Worm (Caenorhabditis elegans) whole organism, late embryonic: ENCODE measurements around the gene F23H11.7.

Experiments
- C08G9.2 ChIP-seq: sonication (generic microtip); optimal IDR thresholded peaks from 2 replicates; lab custom pipeline; 2016; ENCODE audit warnings: mild to moderate bottlenecking, missing genetic modification characterization, moderate library complexity, missing compliant biosample characterization
- C38D4.7 ChIP-seq: fragments of 200-800 bp; sonication (Bioruptor generic); optimal IDR thresholded peaks from 2 replicates; lab custom pipeline; 2018; ENCODE audit warnings: mild to moderate bottlenecking, missing genetic modification characterization, moderate library complexity, missing compliant biosample characterization
- F13H6.1 ChIP-seq: sonication (generic microtip); optimal IDR thresholded peaks from 2 replicates; lab custom pipeline; 2016; ENCODE audit warnings: missing genetic modification characterization, missing compliant biosample characterization
- K09A11.1 ChIP-seq: sonication (generic microtip); optimal IDR thresholded peaks from 2 replicates; lab custom pipeline; 2017; ENCODE audit warnings: antibody characterized with exemption, mild to moderate bottlenecking, missing genetic modification characterization, missing compliant biosample characterization; ENCODE audit not compliant: insufficient read depth
- Y22D7AL.16 ChIP-seq: sonication (generic microtip); optimal IDR thresholded peaks from 2 replicates; lab custom pipeline; 2016; ENCODE audit warnings: missing genetic modification characterization, missing compliant biosample characterization
- ahr-1 ChIP-seq: sonication (generic microtip); optimal IDR thresholded peaks from 2 replicates; lab custom pipeline; 2016; ENCODE audit warnings: missing genetic modification characterization, missing compliant biosample characterization
- ama-1 ChIP-seq: fragments of 150-350 bp; optimal IDR thresholded peaks from 2 replicates; lab custom pipeline; 2014
- ceh-14 ChIP-seq: sonication (generic microtip); optimal IDR thresholded peaks from 2 replicates; lab custom pipeline; 2016; ENCODE audit warnings: missing genotype, missing genetic modification characterization, missing compliant biosample characterization
- ceh-19 ChIP-seq: fragments of 200-800 bp; sonication (Bioruptor generic); optimal IDR thresholded peaks from 2 replicates; lab custom pipeline; 2018; ENCODE audit warnings: mild to moderate bottlenecking, missing genetic modification characterization, missing compliant biosample characterization
- ceh-2 ChIP-seq: sonication (generic microtip); optimal IDR thresholded peaks from 2 replicates; lab custom pipeline; 2016; ENCODE audit warnings: missing genotype, missing genetic modification characterization, missing compliant biosample characterization
- ceh-24 ChIP-seq: sonication (generic microtip); optimal IDR thresholded peaks from 2 replicates; lab custom pipeline; 2016; ENCODE audit warnings: mild to moderate bottlenecking, missing genetic modification characterization, missing compliant biosample characterization
- ceh-30 ChIP-seq: fragments of 150-350 bp; optimal IDR thresholded peaks from 2 replicates; lab custom pipeline; 2014; ENCODE audit warnings: missing biosample characterization, missing genetic modification characterization
- ceh-31 ChIP-seq: sonication (generic microtip); optimal IDR thresholded peaks from 2 replicates; lab custom pipeline; 2016; ENCODE audit warnings: missing genetic modification characterization, missing compliant biosample characterization
- ceh-34 ChIP-seq: sonication (generic microtip); optimal IDR thresholded peaks from 2 replicates; lab custom pipeline; 2016; ENCODE audit warnings: mild to moderate bottlenecking, missing genetic modification characterization, missing compliant biosample characterization
- ceh-45 ChIP-seq: fragments of 200-800 bp; sonication (Bioruptor generic); IDR thresholded peaks from 2 replicates; pipeline ENCODE4 v1.3.6; 2022; ENCODE audit warnings: missing genetic modification reagents, missing genetic modification characterization, missing compliant biosample characterization
- ceh-48 ChIP-seq: sonication (generic microtip); optimal IDR thresholded peaks from 2 replicates; lab custom pipeline; 2016; ENCODE audit warnings: missing genetic modification characterization, inconsistent platforms, missing compliant biosample characterization
- ceh-6 ChIP-seq: fragments of 200-800 bp; sonication (Bioruptor generic); optimal IDR thresholded peaks from 2 replicates; lab custom pipeline; 2018; ENCODE audit warnings: mild to moderate bottlenecking, missing genetic modification characterization, missing compliant biosample characterization
- che-1 ChIP-seq: sonication (generic microtip); optimal IDR thresholded peaks from 2 replicates; lab custom pipeline; 2016; ENCODE audit warnings: mild to moderate bottlenecking, missing genetic modification characterization, missing compliant biosample characterization
- elt-4 ChIP-seq: sonication (generic microtip); optimal IDR thresholded peaks from 2 replicates; lab custom pipeline; 2016; ENCODE audit warnings: missing genetic modification characterization, missing compliant biosample characterization
- ets-4 ChIP-seq: sonication (generic microtip); optimal IDR thresholded peaks from 2 replicates; lab custom pipeline; 2016; ENCODE audit warnings: missing genetic modification characterization, missing compliant biosample characterization
- fkh-10 ChIP-seq: fragments of 150-350 bp; optimal IDR thresholded peaks from 2 replicates; lab custom pipeline; 2014; ENCODE audit warnings: missing biosample characterization, missing genetic modification reagents, missing genetic modification characterization
- hlh-13 ChIP-seq: fragments of 200-800 bp; sonication (Bioruptor generic); optimal IDR thresholded peaks from 2 replicates; lab custom pipeline; 2018; ENCODE audit warnings: mild to moderate bottlenecking, missing genetic modification characterization, missing compliant biosample characterization
- hlh-15 ChIP-seq: sonication (generic microtip); optimal IDR thresholded peaks from 2 replicates; lab custom pipeline; 2016; ENCODE audit warnings: missing genetic modification characterization, missing compliant biosample characterization
- hlh-30 ChIP-seq: sonication (generic microtip); optimal IDR thresholded peaks from 2 replicates; lab custom pipeline; 2017; ENCODE audit warnings: antibody characterized with exemption, missing genetic modification characterization, missing compliant biosample characterization; ENCODE audit not compliant: insufficient read depth
- lin-11 ChIP-seq: fragments of 200-800 bp; sonication (Bioruptor generic); optimal IDR thresholded peaks from 2 replicates; lab custom pipeline; 2018; ENCODE audit warnings: mild to moderate bottlenecking, missing genetic modification characterization, missing compliant biosample characterization
- madf-2 ChIP-seq: sonication (generic microtip); optimal IDR thresholded peaks from 2 replicates; lab custom pipeline; 2017; ENCODE audit warnings: missing genetic modification characterization, missing compliant biosample characterization
- mec-3 ChIP-seq: sonication (generic microtip); optimal IDR thresholded peaks from 2 replicates; lab custom pipeline; 2016; ENCODE audit warnings: borderline replicate concordance, missing genetic modification characterization, missing compliant biosample characterization
- npax-4 ChIP-seq: sonication (generic microtip); optimal IDR thresholded peaks from 2 replicates; lab custom pipeline; 2016; ENCODE audit warnings: missing genetic modification characterization, missing compliant biosample characterization
- pat-9 ChIP-seq: fragments of 200-800 bp; sonication (Bioruptor generic); optimal IDR thresholded peaks from 2 replicates; lab custom pipeline; 2018; ENCODE audit warnings: mild to moderate bottlenecking, missing genetic modification characterization, moderate library complexity, missing compliant biosample characterization
- pax-1 ChIP-seq: fragments of 150-350 bp; optimal IDR thresholded peaks from 2 replicates; lab custom pipeline; 2014; ENCODE audit warnings: missing biosample characterization, missing genetic modification characterization
- pha-4 ChIP-seq: fragments of 150-350 bp; optimal IDR thresholded peaks from 2 replicates; lab custom pipeline; 2018; ENCODE audit warnings: missing biosample characterization, missing genetic modification reagents, missing genetic modification characterization
- pqm-1 ChIP-seq: sonication (generic microtip); optimal IDR thresholded peaks from 2 replicates; lab custom pipeline; 2016; ENCODE audit warnings: missing genetic modification characterization, missing compliant biosample characterization
- rnt-1 ChIP-seq: sonication (generic microtip); optimal IDR thresholded peaks from 2 replicates; lab custom pipeline; 2016; ENCODE audit warnings: missing genetic modification characterization, missing compliant biosample characterization
- sox-4 ChIP-seq: sonication (generic microtip); optimal IDR thresholded peaks from 2 replicates; lab custom pipeline; 2017; ENCODE audit warnings: mild to moderate bottlenecking, missing genetic modification characterization, inconsistent platforms, missing compliant biosample characterization
- tbx-2 ChIP-seq: sonication (generic microtip); optimal IDR thresholded peaks from 2 replicates; lab custom pipeline; 2016; ENCODE audit warnings: missing genetic modification characterization, missing compliant biosample characterization
- unc-3 ChIP-seq, 2 experiments: fragments of 200-800 bp in 1 of 2; sonication (Bioruptor generic) in 1 of 2; sonication (generic microtip) in 1 of 2; conservative IDR thresholded peaks in 1 of 2; optimal IDR thresholded peaks in 1 of 2; 2 replicates each; pipeline versions ENCODE4 v1.3.6 to Lab custom; 2016 to 2022; ENCODE audit warnings: missing compliant biosample characterization in 2 of 2, missing genetic modification characterization in 2 of 2, missing genetic modification reagents in 1 of 2
- unc-55 ChIP-seq: sonication (generic microtip); optimal IDR thresholded peaks from 2 replicates; lab custom pipeline; 2017; ENCODE audit warnings: missing biosample characterization, missing genetic modification reagents, missing genetic modification characterization
- unc-86 ChIP-seq: sonication (generic microtip); optimal IDR thresholded peaks from 2 replicates; lab custom pipeline; 2016; ENCODE audit warnings: missing genetic modification characterization, missing compliant biosample characterization
- zip-5 ChIP-seq: sonication (generic microtip); optimal IDR thresholded peaks from 2 replicates; lab custom pipeline; 2016; ENCODE audit warnings: missing genetic modification characterization, missing compliant biosample characterization

F23H11.7 gene

DNA sequence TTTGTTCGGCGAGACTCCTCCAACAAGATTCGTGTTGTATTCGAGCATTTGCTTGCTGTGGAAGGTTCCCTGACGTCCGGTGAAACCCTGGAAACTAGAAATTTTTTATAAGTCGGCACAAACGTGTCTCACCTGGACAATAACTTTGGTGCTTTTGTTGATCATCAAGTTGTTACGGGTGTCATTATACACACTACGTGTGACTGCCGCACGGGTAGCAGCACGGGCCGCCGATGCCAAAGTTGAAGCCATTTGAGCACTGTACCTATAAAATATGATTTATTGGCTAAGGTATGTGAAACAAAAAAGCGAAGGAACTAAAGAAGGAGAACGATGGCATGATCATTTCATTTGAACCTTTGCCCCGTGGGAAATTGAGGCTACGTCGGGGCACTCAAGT is 18.1 kb downstream of the F23H11.7 start, which contains the start of gene sucl-2:
Gene sucl-2 (minus strand): TSS at position 265 of the 400 bp plus-strand sequence.
- TF ChIP-seq hlh-13 (GFP tag; lab: Kevin White, UChicago) (no peak), zip-5 (tag; lab: Kevin White, UChicago) (no peak), che-1 (tag; lab: Kevin White, UChicago) (no peak), ahr-1 (tag; lab: Kevin White, UChicago) (no peak), unc-86 (tag; lab: Kevin White, UChicago) (no peak), elt-4 (no peak), ceh-24 (tag; lab: Kevin White, UChicago) (no peak), ceh-2 (tag; lab: Kevin White, UChicago) (no peak), ceh-45 (GFP tag; lab: Robert Waterston, UW) (no peak), C08G9.2 (tag; lab: Kevin White, UChicago) (no peak), C38D4.7 (GFP tag; lab: Kevin White, UChicago) (no peak), ceh-48 (tag; lab: Kevin White, UChicago) (no peak), tbx-2 (tag; lab: Kevin White, UChicago) (no peak)

ce11 chrIII:900134-900533 is 19.1 kb downstream of the F23H11.7 start:
- no peak for TF ChIP-seq K09A11.1 (tag; lab: Kevin White, UChicago)
- no peak for TF ChIP-seq ceh-30 (tag; lab: Kevin White, UChicago)
- no peak for TF ChIP-seq C08G9.2 (tag; lab: Kevin White, UChicago)
- TF ChIP-seq ceh-6 (GFP tag; lab: Kevin White, UChicago) = no peak
- no peak for TF ChIP-seq mec-3 (tag; lab: Kevin White, UChicago)
- TF ChIP-seq lin-11 (tag; lab: Kevin White, UChicago) = no peak
- TF ChIP-seq hlh-15 = no peak
- no peak for TF ChIP-seq ama-1 (lab: Kevin White, UChicago)
- TF ChIP-seq ceh-14 (tag; lab: Kevin White, UChicago) = no peak
- no peak for TF ChIP-seq unc-55
- no peak for TF ChIP-seq pqm-1 (tag; lab: Kevin White, UChicago)
- no peak for TF ChIP-seq ceh-34 (tag; lab: Kevin White, UChicago)
- no peak for TF ChIP-seq madf-2 (tag; lab: Kevin White, UChicago)
- no peak for TF ChIP-seq rnt-1 (tag; lab: Kevin White, UChicago)

- no peak for TF ChIP-seq npax-4 (tag; lab: Kevin White, UChicago)
- TF ChIP-seq ceh-19 (GFP tag; lab: Kevin White, UChicago) = no peak
- TF ChIP-seq ceh-48 (tag; lab: Kevin White, UChicago) = no peak
- TF ChIP-seq pax-1 (tag; lab: Kevin White, UChicago) = no peak
- TF ChIP-seq ceh-14 (tag; lab: Kevin White, UChicago) = no peak
These were observed 22.3 kb downstream of the F23H11.7 start for ce11 chrIII:896904-897303.

ce11 chrIII:895525-895924 is 23.7 kb downstream of the F23H11.7 start, which contains the start of the genes ztf-18 and F23H11.2:
Gene ztf-18, minus strand, starts transcription at chrIII:895712.
Gene F23H11.2, plus strand, starts transcription at chrIII:895747.
- no peak for TF ChIP-seq pha-4 (tag; lab: Kevin White, UChicago)
- TF ChIP-seq ceh-24 (tag; lab: Kevin White, UChicago) = no peak
- no peak for TF ChIP-seq unc-3 (GFP tag; conservative IDR thresholded peaks at IDR 0.05; lab: Robert Waterston, UW)
- TF ChIP-seq unc-3 (tag; optimal IDR thresholded peaks at IDR 0.05; lab: Kevin White, UChicago) = no peak
- no peak for TF ChIP-seq Y22D7AL.16 (tag; lab: Kevin White, UChicago)
- no peak for TF ChIP-seq ceh-48 (tag; lab: Kevin White, UChicago)
- TF ChIP-seq lin-11 (tag; lab: Kevin White, UChicago) = no peak
- no peak for TF ChIP-seq unc-86 (tag; lab: Kevin White, UChicago)
- TF ChIP-seq fkh-10 (GFP tag; lab: Kevin White, UChicago) = no peak
- TF ChIP-seq ets-4 = no peak
- TF ChIP-seq rnt-1 (tag; lab: Kevin White, UChicago) = no peak
- TF ChIP-seq sox-4 (tag; lab: Kevin White, UChicago) = no peak
- no peak for TF ChIP-seq hlh-30 (tag; lab: Kevin White, UChicago)
- no peak for TF ChIP-seq ceh-45 (GFP tag; lab: Robert Waterston, UW)
- TF ChIP-seq tbx-2 (tag; lab: Kevin White, UChicago) = no peak
- no peak for TF ChIP-seq F13H6.1 (tag; lab: Kevin White, UChicago)
- no peak for TF ChIP-seq ceh-30 (tag; lab: Kevin White, UChicago)
- TF ChIP-seq ceh-31 (tag; lab: Kevin White, UChicago) = no peak
- no peak for TF ChIP-seq pat-9 (tag; lab: Kevin White, UChicago)
